Worm (Caenorhabditis elegans) whole organism, mixed stage, embryonic: ENCODE data around the gene Y41C4A.12.

Source experiments
- ceh-83 ChIP-seq: fragments of 200-800 bp; sonication (Bioruptor generic); optimal IDR thresholded peaks from 2 replicates; lab custom pipeline; 2018; ENCODE audit warnings: mild to moderate bottlenecking, missing genetic modification characterization, missing compliant biosample characterization
- lin-13 ChIP-seq: fragments of 150-350 bp; optimal IDR thresholded peaks from 2 replicates; lab custom pipeline; 2014; ENCODE audit warnings: missing biosample characterization, missing genetic modification characterization
- nhr-12 ChIP-seq: fragments of 150-350 bp; optimal IDR thresholded peaks from 2 replicates; lab custom pipeline; 2014; ENCODE audit warnings: missing biosample characterization, missing genetic modification characterization
- pha-4 ChIP-seq: fragments of 150-350 bp; optimal IDR thresholded peaks from 2 replicates; lab custom pipeline; 2018; ENCODE audit warnings: missing biosample characterization, missing genetic modification reagents, missing genetic modification characterization
- snpc-4 ChIP-seq: fragments of 150-350 bp; optimal IDR thresholded peaks from 2 replicates; lab custom pipeline; 2014; ENCODE audit warnings: missing biosample characterization, missing genetic modification characterization
- sptf-1 ChIP-seq: sonication (generic microtip); optimal IDR thresholded peaks from 2 replicates; lab custom pipeline; 2017; ENCODE audit warnings: mild to moderate bottlenecking, missing genetic modification characterization, moderate library complexity, missing compliant biosample characterization

- TF ChIP-seq pha-4 (tag; lab: Kevin White, UChicago) (no peak), ceh-83 (GFP tag; lab: Kevin White, UChicago) (no peak), nhr-12 (tag; lab: Kevin White, UChicago) (no peak), sptf-1 (tag; lab: Kevin White, UChicago) (peak; percentile 20), snpc-4 (no peak), lin-13 (tag; lab: Kevin White, UChicago) (no peak)
Measured at ce11 chrIII:11704377-11704978, 22.0 kb downstream of the Y41C4A.12 start.
